Worm (Caenorhabditis elegans) whole organism, midembryonic: Measurements from ENCODE around the gene F52C6.4.
"Not testable (repeated sequence)": the region's sequence is repeated elsewhere in the genome, so short reads cannot be mapped to it uniquely, and the experiment has no call there.

Experiments used
- T22C8.4 ChIP-seq: fragments of 200-800 bp; sonication (Bioruptor generic); IDR thresholded peaks from 2 replicates; pipeline ENCODE4 v1.3.6; 2022; ENCODE audit warnings: missing genetic modification characterization, missing compliant biosample characterization
- cog-1 ChIP-seq: sonication (generic microtip); optimal IDR thresholded peaks from 2 replicates; lab custom pipeline; 2016; ENCODE audit warnings: missing genetic modification characterization, missing compliant biosample characterization
- flt-1 ChIP-seq: fragments of 200-800 bp; sonication (Bioruptor generic); IDR thresholded peaks from 2 replicates; pipeline ENCODE4 v1.3.6; 2022; ENCODE audit warnings: missing genetic modification characterization, missing compliant biosample characterization
- klf-2 ChIP-seq: fragments of 200-800 bp; sonication (Bioruptor generic); conservative IDR thresholded peaks from 2 replicates; pipeline ENCODE4 v1.3.6; 2022; ENCODE audit warnings: missing genetic modification reagents, missing genetic modification characterization, missing compliant biosample characterization
- med-1 ChIP-seq: sonication (generic microtip); optimal IDR thresholded peaks from 2 replicates; lab custom pipeline; 2017; ENCODE audit warnings: missing genetic modification characterization, mild to moderate bottlenecking, missing compliant biosample characterization, antibody characterized with exemption, missing genetic modification reagents; ENCODE audit not compliant: insufficient read depth
- ref-1 ChIP-seq: fragments of 200-800 bp; sonication (Bioruptor generic); conservative IDR thresholded peaks from 2 replicates; pipeline ENCODE4 v1.3.6; 2022; ENCODE audit warnings: missing genetic modification reagents, missing genetic modification characterization, missing compliant biosample characterization
- tab-1 ChIP-seq: fragments of 200-800 bp; sonication (Bioruptor generic); IDR thresholded peaks from 2 replicates; pipeline ENCODE4 v1.3.6; 2022; ENCODE audit warnings: missing genetic modification characterization, missing compliant biosample characterization
- ztf-23 ChIP-seq: fragments of 200-800 bp; sonication (Bioruptor generic); IDR thresholded peaks from 2 replicates; pipeline ENCODE4 v1.3.6; 2022; ENCODE audit warnings: missing genetic modification reagents, missing genetic modification characterization, missing compliant biosample characterization
- ztf-29 ChIP-seq: fragments of 200-800 bp; sonication (Bioruptor generic); IDR thresholded peaks from 2 replicates; pipeline ENCODE4 v1.3.6; 2022; ENCODE audit warnings: missing genetic modification reagents, missing genetic modification characterization, missing compliant biosample characterization

The F52C6.4 gene

ce11 chrII:1924459-1924858, 1.5 kb downstream of the F52C6.4 start, which contains the start of gene F52C6.3:
Gene F52C6.3 (plus strand): TSS chrII:1924759.
- TF ChIP-seq cog-1: no peak
- no peak for TF ChIP-seq ztf-23 (GFP tag; lab: Robert Waterston, UW)

- TF ChIP-seq tab-1: no peak
- no peak for TF ChIP-seq med-1 (GFP tag; lab: Kevin White, UChicago)
- no peak for TF ChIP-seq klf-2
- TF ChIP-seq cog-1: no peak
- no peak for TF ChIP-seq ztf-29 (GFP tag; lab: Robert Waterston, UW)
- no peak for TF ChIP-seq ref-1 (GFP tag; lab: Robert Waterston, UW)
- TF ChIP-seq ztf-23 (GFP tag; lab: Robert Waterston, UW): no peak
- TF ChIP-seq flt-1 (GFP tag; lab: Robert Waterston, UW): no peak
Observed at ce11 chrII:1926162-1926561, 3.2 kb downstream of the F52C6.4 start, which contains the start of gene F52C6.2. Gene F52C6.2 (plus strand): TSS chrII:1926462.

- TF ChIP-seq ztf-23 (GFP tag; lab: Robert Waterston, UW): no peak
- no peak for TF ChIP-seq cog-1
- TF ChIP-seq flt-1 (GFP tag; lab: Robert Waterston, UW): no peak
- TF ChIP-seq ztf-29 (GFP tag; lab: Robert Waterston, UW): no peak
- TF ChIP-seq tab-1: no peak
- TF ChIP-seq klf-2: no peak
- TF ChIP-seq med-1 (GFP tag; lab: Kevin White, UChicago): no peak
- no peak for TF ChIP-seq ref-1 (GFP tag; lab: Robert Waterston, UW)
- TF ChIP-seq T22C8.4: no peak
Observed at ce11 chrII:1928578-1928977, 5.6 kb downstream of the F52C6.4 start.

- TF ChIP-seq ref-1 (GFP tag; lab: Robert Waterston, UW) (no peak), flt-1 (GFP tag; lab: Robert Waterston, UW) (no peak), ztf-23 (GFP tag; lab: Robert Waterston, UW) (no peak), ztf-29 (GFP tag; lab: Robert Waterston, UW) (no peak), klf-2 (no peak), T22C8.4 (no peak), cog-1 (no peak), med-1 (GFP tag; lab: Kevin White, UChicago) (no peak), tab-1 (no peak)
Observed at ce11 chrII:1939652-1940051, 16.7 kb downstream of the F52C6.4 start, which contains the start of gene ZK250.13. Gene ZK250.13 (minus strand): TSS chrII:1939752.

- TF ChIP-seq med-1 (GFP tag; lab: Kevin White, UChicago) (no peak), klf-2 (no peak), cog-1 (no peak), flt-1 (GFP tag; lab: Robert Waterston, UW) (no peak), ref-1 (GFP tag; lab: Robert Waterston, UW) (no peak), ztf-29 (GFP tag; lab: Robert Waterston, UW) (no peak), T22C8.4 (no peak), ztf-23 (GFP tag; lab: Robert Waterston, UW) (no peak), tab-1 (no peak)
Observed at ce11 chrII:1945093-1945492, 22.2 kb downstream of the F52C6.4 start, which contains the start of gene ZK250.14. Gene ZK250.14 (minus strand): TSS chrII:1945193.

ce11 chrII:1946427-1946826, 23.5 kb downstream of the F52C6.4 start, which contains the start of gene math-48:
Gene math-48 (minus strand): TSS chrII:1946527.
- TF ChIP-seq flt-1 (GFP tag; lab: Robert Waterston, UW) (no peak), ztf-23 (GFP tag; lab: Robert Waterston, UW) (no peak), tab-1 (no peak), T22C8.4 (no peak), ztf-29 (GFP tag; lab: Robert Waterston, UW) (no peak), cog-1 (no peak)

ce11 chrII:1948393-1948792, 25.5 kb downstream of the F52C6.4 start, which contains the start of gene ZK250.2:
Gene ZK250.2 (plus strand): TSS chrII:1948693.
- not testable (repeated sequence) for TF ChIP-seq ref-1, ztf-23, ztf-29 (GFP tag; lab: Robert Waterston, UW)

ce11 chrII:1949119-1949518, 26.2 kb downstream of the F52C6.4 start:
- TF ChIP-seq T22C8.4: no peak
- TF ChIP-seq tab-1: no peak
- TF ChIP-seq ref-1 (GFP tag; lab: Robert Waterston, UW): no peak
- no peak for TF ChIP-seq med-1 (GFP tag; lab: Kevin White, UChicago)
- TF ChIP-seq cog-1: no peak
- TF ChIP-seq ztf-29 (GFP tag; lab: Robert Waterston, UW): no peak
- no peak for TF ChIP-seq klf-2
- no peak for TF ChIP-seq ztf-23 (GFP tag; lab: Robert Waterston, UW)
- no peak for TF ChIP-seq flt-1 (GFP tag; lab: Robert Waterston, UW)

ce11 chrII:1955568-1955967, 32.6 kb downstream of the F52C6.4 start, which contains the start of gene math-49:
Gene math-49 (minus strand): TSS chrII:1955668.
- TF ChIP-seq klf-2; tab-1; ref-1 (GFP tag; lab: Robert Waterston, UW): not testable (repeated sequence)
